Fruit fly (Drosophila melanogaster) whole organism, embryonic: ENCODE results near the gene Ir64a.

ENCODE experiments used
- ATbp ChIP-seq: fragments of 200-800 bp; sonication (Bioruptor generic); optimal IDR thresholded peaks from 2 replicates; lab custom pipeline; 2017; ENCODE audit warnings: missing biosample characterization, mild to moderate bottlenecking, missing genetic modification characterization, missing genetic modification reagents
- CG10979 ChIP-seq: fragments of 200-800 bp; sonication (Bioruptor generic); optimal IDR thresholded peaks from 2 replicates; lab custom pipeline; 2018; ENCODE audit warnings: missing biosample characterization, mild to moderate bottlenecking, missing genetic modification characterization, moderate library complexity
- CG11504 ChIP-seq: fragments of 200-800 bp; sonication (Bioruptor generic); optimal IDR thresholded peaks from 3 replicates; lab custom pipeline; 2019; ENCODE audit warnings: missing biosample characterization, mild to moderate bottlenecking, missing genetic modification characterization, moderate library complexity
- CG13424 ChIP-seq: fragments of 200-800 bp; sonication (Bioruptor generic); optimal IDR thresholded peaks from 2 replicates; lab custom pipeline; 2019; ENCODE audit warnings: missing biosample characterization, mild to moderate bottlenecking, missing genetic modification characterization, moderate library complexity
- CG13775 ChIP-seq: fragments of 200-800 bp; sonication (Bioruptor generic); optimal IDR thresholded peaks from 3 replicates; lab custom pipeline; 2017; ENCODE audit warnings: missing biosample characterization, mild to moderate bottlenecking, missing genetic modification characterization
- CG13894 ChIP-seq: fragments of 200-800 bp; sonication (Bioruptor generic); optimal IDR thresholded peaks from 3 replicates; lab custom pipeline; 2018; ENCODE audit warnings: missing biosample characterization, mild to moderate bottlenecking, missing genetic modification characterization, moderate library complexity
- CG14710 ChIP-seq: fragments of 200-800 bp; sonication (Bioruptor generic); optimal IDR thresholded peaks from 3 replicates; lab custom pipeline; 2019; ENCODE audit warnings: missing biosample characterization, mild to moderate bottlenecking, missing genetic modification characterization, moderate library complexity
- CG15073 ChIP-seq: fragments of 200-800 bp; sonication (Bioruptor generic); optimal IDR thresholded peaks from 2 replicates; lab custom pipeline; 2016; ENCODE audit warnings: missing biosample characterization, missing genetic modification characterization
- CG1602 ChIP-seq: fragments of 200-800 bp; sonication (Bioruptor generic); optimal IDR thresholded peaks from 3 replicates; lab custom pipeline; 2016; ENCODE audit warnings: missing biosample characterization, missing genetic modification characterization
- CG17385 ChIP-seq: fragments of 200-800 bp; sonication (Bioruptor generic); optimal IDR thresholded peaks from 3 replicates; lab custom pipeline; 2018; ENCODE audit warnings: missing biosample characterization, mild to moderate bottlenecking, missing genetic modification characterization
- CG17612 ChIP-seq: fragments of 200-800 bp; sonication (Bioruptor generic); IDR thresholded peaks from 2 replicates; pipeline ENCODE4 v1.3.6; 2022; ENCODE audit warnings: missing biosample characterization, missing genetic modification characterization
- CG18764 ChIP-seq: fragments of 200-800 bp; sonication (Bioruptor generic); optimal IDR thresholded peaks from 3 replicates; lab custom pipeline; 2016; ENCODE audit warnings: missing biosample characterization, missing genetic modification characterization
- CG31365 ChIP-seq: fragments of 200-800 bp; sonication (Bioruptor generic); optimal IDR thresholded peaks from 2 replicates; lab custom pipeline; 2018; ENCODE audit warnings: missing biosample characterization, mild to moderate bottlenecking, missing genetic modification characterization
- CG4404 ChIP-seq: fragments of 200-800 bp; sonication (Bioruptor generic); IDR thresholded peaks from 2 replicates; pipeline ENCODE4 v1.3.6; 2022; ENCODE audit warnings: missing biosample characterization, missing genetic modification characterization
- CG4730 ChIP-seq: fragments of 200-800 bp; sonication (Bioruptor generic); IDR thresholded peaks from 2 replicates; pipeline ENCODE4 v1.3.6; 2022; ENCODE audit warnings: missing biosample characterization, missing genetic modification characterization
- CG7745 ChIP-seq: fragments of 200-800 bp; sonication (Bioruptor generic); optimal IDR thresholded peaks from 2 replicates; lab custom pipeline; 2018; ENCODE audit warnings: missing biosample characterization, mild to moderate bottlenecking, missing genetic modification characterization, moderate library complexity
- CG8388 ChIP-seq: fragments of 200-800 bp; sonication (Bioruptor generic); optimal IDR thresholded peaks from 2 replicates; lab custom pipeline; 2019; ENCODE audit warnings: missing biosample characterization, mild to moderate bottlenecking, missing genetic modification characterization, moderate library complexity
- CHES-1-like ChIP-seq: fragments of 200-800 bp; sonication (Bioruptor generic); optimal IDR thresholded peaks from 2 replicates; lab custom pipeline; 2016; ENCODE audit warnings: missing biosample characterization, missing genetic modification characterization
- Camta ChIP-seq: fragments of 200-800 bp; sonication (Bioruptor generic); optimal IDR thresholded peaks from 2 replicates; lab custom pipeline; 2016; ENCODE audit warnings: missing biosample characterization, missing genetic modification characterization
- Dek ChIP-seq: fragments of 200-800 bp; sonication (Bioruptor generic); optimal IDR thresholded peaks from 3 replicates; lab custom pipeline; 2019; ENCODE audit warnings: missing biosample characterization, mild to moderate bottlenecking, missing genetic modification characterization, moderate library complexity
- Dip2 ChIP-seq: fragments of 200-800 bp; sonication (Bioruptor generic); IDR thresholded peaks from 2 replicates; pipeline ENCODE4 v1.3.6; 2022; ENCODE audit warnings: missing biosample characterization, missing genetic modification characterization
- Hey ChIP-seq: fragments of 200-800 bp; sonication (Bioruptor generic); optimal IDR thresholded peaks from 3 replicates; lab custom pipeline; 2018; ENCODE audit warnings: missing biosample characterization, mild to moderate bottlenecking, missing genetic modification characterization
- HmgZ ChIP-seq: fragments of 200-800 bp; sonication (Bioruptor generic); optimal IDR thresholded peaks from 2 replicates; lab custom pipeline; 2018; ENCODE audit warnings: missing biosample characterization, mild to moderate bottlenecking, missing genetic modification characterization
- Mad ChIP-seq: fragments of 200-800 bp; sonication (Bioruptor generic); optimal IDR thresholded peaks from 2 replicates; lab custom pipeline; 2016; ENCODE audit warnings: missing biosample characterization, missing genetic modification characterization
- NfI ChIP-seq: fragments of 200-800 bp; sonication (Bioruptor generic); optimal IDR thresholded peaks from 3 replicates; lab custom pipeline; 2018; ENCODE audit warnings: missing biosample characterization, mild to moderate bottlenecking, missing genetic modification characterization, moderate library complexity
- Oaz ChIP-seq: fragments of 200-800 bp; sonication (Bioruptor generic); IDR thresholded peaks from 2 replicates; pipeline ENCODE4 v1.3.6; 2022; ENCODE audit warnings: missing biosample characterization, missing genetic modification characterization
- Oli ChIP-seq: fragments of 200-800 bp; sonication (Bioruptor generic); optimal IDR thresholded peaks from 2 replicates; lab custom pipeline; 2018; ENCODE audit warnings: missing biosample characterization, mild to moderate bottlenecking, missing genetic modification characterization, moderate library complexity
- PHDP ChIP-seq: fragments of 200-800 bp; sonication (Bioruptor generic); optimal IDR thresholded peaks from 3 replicates; lab custom pipeline; 2018; ENCODE audit warnings: missing biosample characterization, mild to moderate bottlenecking, missing genetic modification characterization, moderate library complexity
- Side ChIP-seq: fragments of 200-800 bp; sonication (Bioruptor generic); optimal IDR thresholded peaks from 2 replicates; lab custom pipeline; 2016; ENCODE audit warnings: missing biosample characterization, missing genetic modification characterization
- Taf1 ChIP-seq: fragments of 200-800 bp; sonication (Bioruptor generic); IDR thresholded peaks from 2 replicates; pipeline ENCODE4 v1.3.6; 2022; ENCODE audit warnings: missing biosample characterization, missing genetic modification characterization
- Vsx1 ChIP-seq: fragments of 200-800 bp; sonication (Bioruptor generic); optimal IDR thresholded peaks from 2 replicates; lab custom pipeline; 2017; ENCODE audit warnings: missing biosample characterization, mild to moderate bottlenecking, missing genetic modification characterization, missing genetic modification reagents
- Xbp1 ChIP-seq: fragments of 200-800 bp; sonication (Bioruptor generic); optimal IDR thresholded peaks from 3 replicates; lab custom pipeline; 2016; ENCODE audit warnings: missing biosample characterization, mild to moderate bottlenecking, missing genetic modification characterization
- chm ChIP-seq: fragments of 200-800 bp; sonication (Bioruptor generic); IDR thresholded peaks from 2 replicates; pipeline ENCODE4 v1.3.6; 2022; ENCODE audit warnings: missing biosample characterization, missing genetic modification characterization
- crc ChIP-seq: fragments of 200-800 bp; sonication (Bioruptor generic); optimal IDR thresholded peaks from 2 replicates; lab custom pipeline; 2016; ENCODE audit warnings: missing biosample characterization, missing genetic modification characterization
- dm ChIP-seq: fragments of 200-800 bp; sonication (Bioruptor generic); optimal IDR thresholded peaks from 3 replicates; lab custom pipeline; 2016; ENCODE audit warnings: missing biosample characterization, missing genetic modification characterization
- fd3F ChIP-seq: fragments of 200-800 bp; sonication (Bioruptor generic); optimal IDR thresholded peaks from 2 replicates; lab custom pipeline; 2018; ENCODE audit warnings: missing biosample characterization, mild to moderate bottlenecking, missing genetic modification characterization, moderate library complexity
- fd64A ChIP-seq: fragments of 200-800 bp; sonication (Bioruptor generic); optimal IDR thresholded peaks from 3 replicates; lab custom pipeline; 2018; ENCODE audit warnings: missing biosample characterization, mild to moderate bottlenecking, missing genetic modification characterization
- gem ChIP-seq: fragments of 200-800 bp; sonication (Bioruptor generic); optimal IDR thresholded peaks from 2 replicates; lab custom pipeline; 2019; ENCODE audit warnings: missing biosample characterization, mild to moderate bottlenecking, missing genetic modification characterization, moderate library complexity
- grn ChIP-seq: fragments of 200-800 bp; sonication (Bioruptor generic); optimal IDR thresholded peaks from 3 replicates; lab custom pipeline; 2017; ENCODE audit warnings: missing biosample characterization, missing genetic modification characterization
- hb ChIP-seq: fragments of 200-800 bp; sonication (Bioruptor generic); IDR thresholded peaks from 3 replicates; pipeline ENCODE4 v1.3.6; 2022; ENCODE audit warnings: missing biosample characterization, missing genetic modification characterization; ENCODE audit not compliant: partially characterized antibody
- inv ChIP-seq: fragments of 200-800 bp; sonication (Bioruptor generic); IDR thresholded peaks from 2 replicates; pipeline ENCODE4 v1.3.6; 2022; ENCODE audit warnings: missing biosample characterization, missing genetic modification characterization; ENCODE audit not compliant: partially characterized antibody
- jumu ChIP-seq: fragments of 200-800 bp; sonication (Bioruptor generic); optimal IDR thresholded peaks from 3 replicates; lab custom pipeline; 2016; ENCODE audit warnings: missing biosample characterization, missing genetic modification characterization
- kah ChIP-seq: fragments of 200-800 bp; sonication (Bioruptor generic); optimal IDR thresholded peaks from 2 replicates; lab custom pipeline; 2018; ENCODE audit warnings: missing biosample characterization, mild to moderate bottlenecking, missing genetic modification characterization
- onecut ChIP-seq: fragments of 200-800 bp; sonication (Bioruptor generic); IDR thresholded peaks from 2 replicates; pipeline ENCODE4 v1.3.6; 2022; ENCODE audit warnings: missing biosample characterization, missing genetic modification characterization
- run ChIP-seq: fragments of 200-800 bp; sonication (Bioruptor generic); optimal IDR thresholded peaks from 3 replicates; lab custom pipeline; 2018; ENCODE audit warnings: missing biosample characterization, mild to moderate bottlenecking, missing genetic modification characterization
- slp2 ChIP-seq: fragments of 200-800 bp; sonication (Bioruptor generic); optimal IDR thresholded peaks from 2 replicates; lab custom pipeline; 2016; ENCODE audit warnings: missing biosample characterization, missing genetic modification characterization
- ssp ChIP-seq: fragments of 200-800 bp; sonication (Bioruptor generic); IDR thresholded peaks from 2 replicates; pipeline ENCODE4 v1.3.6; 2022; ENCODE audit warnings: missing biosample characterization, missing genetic modification characterization
- tin ChIP-seq: fragments of 200-800 bp; sonication (Bioruptor generic); optimal IDR thresholded peaks from 3 replicates; lab custom pipeline; 2016; ENCODE audit warnings: missing biosample characterization, missing genetic modification characterization
- vfl ChIP-seq: fragments of 200-800 bp; sonication (Bioruptor generic); optimal IDR thresholded peaks from 2 replicates; lab custom pipeline; 2016; ENCODE audit warnings: missing biosample characterization, missing genetic modification characterization
- wdn ChIP-seq: fragments of 200-800 bp; sonication (Bioruptor generic); IDR thresholded peaks from 2 replicates; pipeline ENCODE4 v1.3.6; 2022; ENCODE audit warnings: missing biosample characterization, missing genetic modification characterization
- zfh2 ChIP-seq: fragments of 200-800 bp; sonication (Bioruptor generic); optimal IDR thresholded peaks from 2 replicates; lab custom pipeline; 2016; ENCODE audit warnings: missing biosample characterization, missing genetic modification characterization

Ir64a gene

dm6 chr3L:5365164-5365879 is 17.3 kb downstream of the Ir64a start (continued):
- peak; percentile 40 for TF ChIP-seq Oli (tag; lab: Kevin White, UChicago)
- no peak for TF ChIP-seq Vsx1 (GFP tag; lab: Kevin White, UChicago)
- TF ChIP-seq dm (GFP tag; lab: Kevin White, UChicago), result no peak
- TF ChIP-seq Oaz (GFP tag; lab: Robert Waterston, UW), result no peak
- no peak for TF ChIP-seq CG11504 (tag; lab: Kevin White, UChicago)
- TF ChIP-seq CG14710 (tag; lab: Kevin White, UChicago), result no peak
- no peak for TF ChIP-seq Taf1 (GFP tag; lab: Robert Waterston, UW)
- TF ChIP-seq zfh2 (GFP tag; lab: Kevin White, UChicago), result no peak
- TF ChIP-seq NfI, result peak; percentile 18
- TF ChIP-seq kah, result no peak
- TF ChIP-seq ATbp (GFP tag; lab: Kevin White, UChicago), result peak; percentile 27
- no peak for TF ChIP-seq slp2
- no peak for TF ChIP-seq CG15073 (GFP tag; lab: Kevin White, UChicago)
- no peak for TF ChIP-seq Camta (GFP tag; lab: Kevin White, UChicago)
- no peak for TF ChIP-seq crc (GFP tag; lab: Kevin White, UChicago)
- TF ChIP-seq hb (GFP tag; lab: Robert Waterston, UW), result no peak
- no peak for TF ChIP-seq ssp (GFP tag; lab: Robert Waterston, UW)
- TF ChIP-seq CG10979 (tag; lab: Kevin White, UChicago), result peak; percentile 10
- TF ChIP-seq Dip2 (GFP tag; lab: Robert Waterston, UW), result no peak
- no peak for TF ChIP-seq CG4730 (GFP tag; lab: Robert Waterston, UW)
- peak; percentile 41 for TF ChIP-seq PHDP
- TF ChIP-seq CG8388 (GFP tag; lab: Kevin White, UChicago), result no peak
- no peak for TF ChIP-seq CG18764
- TF ChIP-seq fd3F (GFP tag; lab: Kevin White, UChicago), result no peak
- TF ChIP-seq CG31365, result no peak
- TF ChIP-seq fd64A (GFP tag; lab: Kevin White, UChicago), result no peak
- no peak for TF ChIP-seq CG17612
- TF ChIP-seq onecut (GFP tag; lab: Robert Waterston, UW), result no peak
- peak; percentile 95 for TF ChIP-seq CG17385 (GFP tag; lab: Kevin White, UChicago)
- TF ChIP-seq CG13775 (GFP tag; lab: Kevin White, UChicago), result peak; percentile 19
- no peak for TF ChIP-seq tin (GFP tag; lab: Kevin White, UChicago)
- TF ChIP-seq CHES-1-like (GFP tag; lab: Kevin White, UChicago), result no peak
- TF ChIP-seq grn (GFP tag; lab: Kevin White, UChicago), result no peak
- TF ChIP-seq CG13894 (tag; lab: Kevin White, UChicago), result no peak
- TF ChIP-seq Xbp1 (GFP tag; lab: Kevin White, UChicago), result peak; percentile 39
- no peak for TF ChIP-seq run (tag; lab: Kevin White, UChicago)
- TF ChIP-seq CG4404 (GFP tag; lab: Robert Waterston, UW), result no peak
- no peak for TF ChIP-seq Mad (GFP tag; lab: Kevin White, UChicago)
- TF ChIP-seq CG7745 (tag; lab: Kevin White, UChicago), result no peak
- no peak for TF ChIP-seq Side (GFP tag; lab: Kevin White, UChicago)
- TF ChIP-seq CG1602 (GFP tag; lab: Kevin White, UChicago), result peak; percentile 3
- TF ChIP-seq chm (GFP tag; lab: Robert Waterston, UW), result no peak
- peak; percentile 58 for TF ChIP-seq gem (tag; lab: Kevin White, UChicago)
- TF ChIP-seq wdn (GFP tag; lab: Robert Waterston, UW), result no peak
- no peak for TF ChIP-seq vfl (GFP tag; lab: Kevin White, UChicago)
- no peak for TF ChIP-seq CG13424 (tag; lab: Kevin White, UChicago)
- no peak for TF ChIP-seq jumu (GFP tag; lab: Kevin White, UChicago)
- no peak for TF ChIP-seq inv
- no peak for TF ChIP-seq Dek (tag; lab: Kevin White, UChicago)
- no peak for TF ChIP-seq Hey
- TF ChIP-seq HmgZ (tag; lab: Kevin White, UChicago), result no peak
